Worm (Caenorhabditis elegans): Measurements from ENCODE around the gene ztf-13.

The ztf-13 gene

ce11 chrX:3102817-3103216 lies 842 bp upstream of the ztf-13 start (continued):
- no peak for TF ChIP-seq pax-3 (tag; optimal IDR thresholded peaks at IDR 0.05)
- TF ChIP-seq mef-2 (tag; optimal IDR thresholded peaks at IDR 0.05) = no peak
- TF ChIP-seq aly-2 (tag; optimal IDR thresholded peaks at IDR 0.05) = no peak
- TF ChIP-seq ama-1 (optimal IDR thresholded peaks at IDR 0.05) = no peak
- TF ChIP-seq ceh-8 (GFP tag; optimal IDR thresholded peaks at IDR 0.05) = no peak
- TF ChIP-seq hlh-4 (tag; optimal IDR thresholded peaks at IDR 0.05) = no peak
- TF ChIP-seq nhr-28 (tag; optimal IDR thresholded peaks at IDR 0.05) = no peak
- no peak for TF ChIP-seq lin-13 (GFP tag; optimal IDR thresholded peaks at IDR 0.05)
- no peak for TF ChIP-seq irx-1 (tag; optimal IDR thresholded peaks at IDR 0.05)
- no peak for TF ChIP-seq unc-98 (GFP tag; IDR thresholded peaks at IDR 0.05)
- TF ChIP-seq ztf-4 (tag; optimal IDR thresholded peaks at IDR 0.05) = no peak
- no peak for TF ChIP-seq nhr-19 (GFP tag; conservative IDR thresholded peaks at IDR 0.05)
- TF ChIP-seq ceh-88 (GFP tag; IDR thresholded peaks at IDR 0.05) = no peak
- peak; percentile 10 for TF ChIP-seq snu-23 (GFP tag; optimal IDR thresholded peaks at IDR 0.05)

- TF ChIP-seq mdl-1 (tag; optimal IDR thresholded peaks at IDR 0.05) (no peak), pqm-1 (tag; optimal IDR thresholded peaks at IDR 0.05) (no peak), F16B12.6 (tag; optimal IDR thresholded peaks at IDR 0.05) (no peak), elt-2 (tag; optimal IDR thresholded peaks at IDR 0.05) (no peak), efl-1 (optimal IDR thresholded peaks at IDR 0.05) (no peak), efl-1 (GFP tag; optimal IDR thresholded peaks at IDR 0.05 in 1 of 2) (peak in 1 of 2 experiments; percentile 73), C34B4.2 (tag; optimal IDR thresholded peaks at IDR 0.05) (no peak), mep-1 (tag; optimal IDR thresholded peaks at IDR 0.05) (no peak), dsc-1 (tag; optimal IDR thresholded peaks at IDR 0.05) (no peak)
Observed at ce11 chrX:3101562-3101961, 413 bp downstream of the ztf-13 start.

- TF ChIP-seq snu-23 (GFP tag; optimal IDR thresholded peaks at IDR 0.05) (peak; percentile 95), ceh-63 (GFP tag; optimal IDR thresholded peaks at IDR 0.05) (no peak), Y116A8C.19 (tag; optimal IDR thresholded peaks at IDR 0.05; ENCODE audit: borderline replicate concordance) (no peak), rnt-1 (tag; optimal IDR thresholded peaks at IDR 0.05) (peak; percentile 94), mdl-1 (tag; optimal IDR thresholded peaks at IDR 0.05) (peak in 1 of 2 experiments; percentile 76), hlh-17 (GFP tag; optimal IDR thresholded peaks at IDR 0.05; ENCODE audit: borderline replicate concordance) (no peak), pax-3 (tag; optimal IDR thresholded peaks at IDR 0.05) (peak; percentile 62), fkh-10 (GFP tag; optimal IDR thresholded peaks at IDR 0.05) (peak; percentile 43), efl-3 (GFP tag; optimal IDR thresholded peaks at IDR 0.05) (no peak), fkh-4 (tag; optimal IDR thresholded peaks at IDR 0.05; ENCODE audit: borderline replicate concordance) (peak; percentile 37), unc-86 (tag; optimal IDR thresholded peaks at IDR 0.05) (peak; percentile 81), isw-1 (GFP tag; IDR thresholded peaks at IDR 0.05) (peak; percentile 72), zip-4 (GFP tag; optimal IDR thresholded peaks at IDR 0.05) (peak; percentile 62), nhr-28 (tag; optimal IDR thresholded peaks at IDR 0.05) (no peak), grh-1 (GFP tag; IDR thresholded peaks at IDR 0.05) (peak; percentile 70), swsn-7 (tag; optimal IDR thresholded peaks at IDR 0.05) (peak; percentile 92), ceh-8 (GFP tag; optimal IDR thresholded peaks at IDR 0.05) (peak; percentile 66), dpl-1 (GFP tag; optimal IDR thresholded peaks at IDR 0.05) (peak; percentile 67 to 82 (median 80)), mef-2 (tag; optimal IDR thresholded peaks at IDR 0.05) (no peak), nhr-47 (tag; optimal IDR thresholded peaks at IDR 0.05) (peak; percentile 92), C04F5.9 (tag; optimal IDR thresholded peaks at IDR 0.05) (peak; percentile 49), nhr-76 (tag; optimal IDR thresholded peaks at IDR 0.05) (peak; percentile 16), C16A3.4 (tag; optimal IDR thresholded peaks at IDR 0.05) (peak; percentile 91), snpc-4 (tag; optimal IDR thresholded peaks at IDR 0.05) (peak; percentile 83), pqm-1 (tag; optimal IDR thresholded peaks at IDR 0.05) (no peak), ama-1 (optimal IDR thresholded peaks at IDR 0.05) (peak; percentile 29), nhr-19 (GFP tag; conservative IDR thresholded peaks at IDR 0.05) (peak; percentile 86), irx-1 (tag; optimal IDR thresholded peaks at IDR 0.05) (peak; percentile 83), C34B4.2 (tag; optimal IDR thresholded peaks at IDR 0.05) (no peak), sox-4 (tag; optimal IDR thresholded peaks at IDR 0.05) (peak; percentile 15), blmp-1 (tag; optimal IDR thresholded peaks at IDR 0.05) (peak; percentile 77), efl-1 (optimal IDR thresholded peaks at IDR 0.05) (peak; percentile 75 to 79), efl-1 (GFP tag; optimal IDR thresholded peaks at IDR 0.05 in 1 of 2) (peak; percentile 64 to 96), nhr-20 (tag; optimal IDR thresholded peaks at IDR 0.05) (peak; percentile 91), fos-1 (tag; optimal IDR thresholded peaks at IDR 0.05) (peak; percentile 79), jun-1 (tag; optimal IDR thresholded peaks at IDR 0.05) (peak; percentile 41), ceh-88 (GFP tag; IDR thresholded peaks at IDR 0.05) (peak; percentile 48; the same call in 1 of the 2 replicates), nhr-12 (tag; optimal IDR thresholded peaks at IDR 0.05) (no peak), xbp-1 (tag; optimal IDR thresholded peaks at IDR 0.05) (peak; percentile 90), unc-62 (GFP tag; optimal IDR thresholded peaks at IDR 0.05) (no peak)
Observed at ce11 chrX:3099832-3100231, 2.1 kb downstream of the ztf-13 start, which contains the start of gene sec-3. Gene sec-3, minus strand, starts transcription at chrX:3099852.
